Worm (Caenorhabditis elegans) whole organism, young adult: ENCODE data around the gene F56D6.8.

Experiments used
- Y56A3A.18 ChIP-seq: fragments of 200-800 bp; sonication (Bioruptor generic); IDR thresholded peaks from 2 replicates; pipeline ENCODE4 v1.3.6; 2022; ENCODE audit warnings: missing genetic modification reagents, missing genetic modification characterization, missing compliant biosample characterization
- ama-1 ChIP-seq, 3 experiments: fragments of 150-350 bp in 1 of 3; sonication (generic microtip) in 2 of 3; optimal IDR thresholded peaks; 2 replicates each; lab custom pipeline; 2014 to 2018; ENCODE audit warnings: missing biosample characterization in 2 of 3, missing genetic modification characterization in 2 of 3, missing genetic modification reagents in 2 of 3
- ceh-27 ChIP-seq: fragments of 200-800 bp; sonication (Bioruptor generic); optimal IDR thresholded peaks from 2 replicates; lab custom pipeline; 2018; ENCODE audit warnings: mild to moderate bottlenecking, missing genetic modification characterization, moderate library complexity, missing compliant biosample characterization
- ceh-40 ChIP-seq: fragments of 200-800 bp; sonication (Bioruptor generic); IDR thresholded peaks from 2 replicates; pipeline ENCODE4 v1.3.6; 2022; ENCODE audit warnings: missing genetic modification characterization, missing compliant biosample characterization
- ets-4 ChIP-seq: fragments of 200-800 bp; sonication (Bioruptor generic); optimal IDR thresholded peaks from 2 replicates; lab custom pipeline; 2018; ENCODE audit warnings: mild to moderate bottlenecking, missing genetic modification characterization, missing compliant biosample characterization
- nfyb-1 ChIP-seq: fragments of 200-800 bp; sonication (Bioruptor generic); IDR thresholded peaks from 2 replicates; pipeline ENCODE4 v1.3.6; 2022; ENCODE audit warnings: missing genetic modification reagents, missing genetic modification characterization, missing compliant biosample characterization
- pbrm-1 ChIP-seq: fragments of 200-800 bp; sonication (Bioruptor generic); IDR thresholded peaks from 2 replicates; pipeline ENCODE4 v1.3.6; 2022; ENCODE audit warnings: missing genetic modification reagents, missing genetic modification characterization, missing compliant biosample characterization
- snpc-1.3 ChIP-seq: sonication (generic microtip); optimal IDR thresholded peaks from 2 replicates; lab custom pipeline; 2017; ENCODE audit warnings: missing genetic modification characterization, mild to moderate bottlenecking, missing compliant biosample characterization, antibody characterized with exemption, moderate library complexity, missing genotype, missing genetic modification reagents; ENCODE audit not compliant: insufficient read depth
- tbp1 ChIP-seq: fragments of 200-800 bp; sonication (Bioruptor generic); optimal IDR thresholded peaks from 2 replicates; lab custom pipeline; 2018; ENCODE audit warnings: mild to moderate bottlenecking, missing genetic modification characterization, missing compliant biosample characterization
- tlf-1 ChIP-seq: fragments of 200-800 bp; sonication (Bioruptor generic); optimal IDR thresholded peaks from 2 replicates; lab custom pipeline; 2018; ENCODE audit warnings: mild to moderate bottlenecking, missing genetic modification characterization, missing compliant biosample characterization
- unc-62 ChIP-seq: fragments of 150-350 bp; optimal IDR thresholded peaks from 2 replicates; lab custom pipeline; 2014; ENCODE audit warnings: missing biosample characterization, missing genetic modification reagents, missing genetic modification characterization

DNA sequence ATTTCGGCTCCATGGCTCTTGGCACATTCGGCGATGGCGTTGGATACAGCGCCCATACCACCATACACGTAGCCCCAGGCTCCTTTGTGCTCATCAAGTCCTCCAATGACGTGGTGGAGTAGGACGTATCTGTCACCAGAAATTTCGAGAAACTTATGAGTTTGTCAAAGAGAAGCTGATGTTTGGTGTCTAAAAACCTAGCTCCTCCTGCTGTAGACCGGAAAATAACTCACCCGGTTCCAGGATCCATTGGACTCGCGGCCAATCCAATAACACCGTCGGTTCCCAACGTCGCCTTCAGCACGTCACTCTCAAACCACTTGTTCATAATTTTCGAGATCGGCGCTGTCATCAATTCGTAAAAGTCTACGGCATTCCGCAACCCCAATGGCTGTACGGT is 17.3 kb downstream of the F56D6.8 start:
- no peak for TF ChIP-seq snpc-1.3
- TF ChIP-seq Y56A3A.18 = no peak
- TF ChIP-seq ceh-40 (GFP tag; lab: Robert Waterston, UW) = no peak
- TF ChIP-seq pbrm-1 (GFP tag; lab: Robert Waterston, UW) = no peak
- TF ChIP-seq ama-1 (optimal IDR thresholded peaks at IDR 0.05; lab: Kevin White, UChicago) = no peak
- TF ChIP-seq ama-1 (GFP tag; optimal IDR thresholded peaks at IDR 0.05; lab: Kevin White, UChicago) = no peak
- TF ChIP-seq nfyb-1 (GFP tag; lab: Robert Waterston, UW) = no peak
- no peak for TF ChIP-seq unc-62 (GFP tag; lab: Kevin White, UChicago)
- TF ChIP-seq ets-4 (GFP tag; lab: Kevin White, UChicago) = no peak
- TF ChIP-seq ceh-27 = no peak
- TF ChIP-seq tbp1 (GFP tag; lab: Kevin White, UChicago) = no peak
- no peak for TF ChIP-seq tlf-1
